Fruit fly (Drosophila melanogaster) whole organism, embryonic: ENCODE measurements around the gene CAH9.

Source experiments
- Bgb ChIP-seq: fragments of 200-800 bp; sonication (Bioruptor generic); IDR thresholded peaks from 2 replicates; pipeline ENCODE4 v1.3.6; 2022; ENCODE audit warnings: missing biosample characterization, missing genetic modification characterization; ENCODE audit not compliant: partially characterized antibody
- CG10147 ChIP-seq: fragments of 200-800 bp; sonication (Bioruptor generic); optimal IDR thresholded peaks from 2 replicates; lab custom pipeline; 2019; ENCODE audit warnings: missing biosample characterization, mild to moderate bottlenecking, missing genetic modification characterization, moderate library complexity
- CG10321 ChIP-seq: fragments of 200-800 bp; sonication (Bioruptor generic); IDR thresholded peaks from 2 replicates; pipeline ENCODE4 v1.3.6; 2022; ENCODE audit warnings: missing biosample characterization, missing genetic modification characterization
- CG12071 ChIP-seq: fragments of 200-800 bp; sonication (Bioruptor generic); optimal IDR thresholded peaks from 3 replicates; lab custom pipeline; 2018; ENCODE audit warnings: missing biosample characterization, mild to moderate bottlenecking, missing genetic modification characterization
- CG1233 ChIP-seq: fragments of 200-800 bp; sonication (Bioruptor generic); optimal IDR thresholded peaks from 4 replicates; lab custom pipeline; 2018; ENCODE audit warnings: missing biosample characterization, mild to moderate bottlenecking, missing genetic modification characterization
- CG12942 ChIP-seq: fragments of 200-800 bp; sonication (Bioruptor generic); optimal IDR thresholded peaks from 3 replicates; lab custom pipeline; 2016; ENCODE audit warnings: missing biosample characterization, missing genetic modification characterization
- CG13296 ChIP-seq: fragments of 200-800 bp; sonication (Bioruptor generic); optimal IDR thresholded peaks from 3 replicates; lab custom pipeline; 2018; ENCODE audit warnings: missing biosample characterization, mild to moderate bottlenecking, missing genetic modification characterization
- CG14667 ChIP-seq: fragments of 200-800 bp; sonication (Bioruptor generic); IDR thresholded peaks from 2 replicates; pipeline ENCODE4 v1.3.6; 2022; ENCODE audit warnings: missing biosample characterization, missing genetic modification characterization
- CG14965 ChIP-seq: fragments of 200-800 bp; sonication (Bioruptor generic); optimal IDR thresholded peaks from 2 replicates; lab custom pipeline; 2016; ENCODE audit warnings: missing biosample characterization, missing genetic modification characterization, borderline replicate concordance
- CG15269 ChIP-seq: fragments of 200-800 bp; sonication (Bioruptor generic); optimal IDR thresholded peaks from 2 replicates; lab custom pipeline; 2018; ENCODE audit warnings: missing biosample characterization, mild to moderate bottlenecking, missing genetic modification characterization, moderate library complexity
- CG1603 ChIP-seq: fragments of 200-800 bp; sonication (Bioruptor generic); optimal IDR thresholded peaks from 2 replicates; lab custom pipeline; 2019; ENCODE audit warnings: missing biosample characterization, mild to moderate bottlenecking, missing genetic modification characterization, moderate library complexity
- CG1647 ChIP-seq: fragments of 200-800 bp; sonication (Bioruptor generic); optimal IDR thresholded peaks from 3 replicates; lab custom pipeline; 2016; ENCODE audit warnings: missing biosample characterization, missing genetic modification characterization
- CG18599 ChIP-seq: fragments of 200-800 bp; sonication (Bioruptor generic); optimal IDR thresholded peaks from 3 replicates; lab custom pipeline; 2017; ENCODE audit warnings: missing biosample characterization, missing genetic modification characterization, mild to moderate bottlenecking, moderate library complexity, missing genetic modification reagents
- CG2129 ChIP-seq: fragments of 200-800 bp; sonication (Bioruptor generic); IDR thresholded peaks from 2 replicates; pipeline ENCODE4 v1.3.6; 2022; ENCODE audit warnings: missing biosample characterization, missing genetic modification characterization; ENCODE audit not compliant: partially characterized antibody
- CG30403 ChIP-seq: fragments of 200-800 bp; sonication (Bioruptor generic); optimal IDR thresholded peaks from 3 replicates; lab custom pipeline; 2016; ENCODE audit warnings: missing biosample characterization, missing genetic modification characterization
- CG32772 ChIP-seq: fragments of 200-800 bp; sonication (Bioruptor generic); IDR thresholded peaks from 2 replicates; pipeline ENCODE4 v1.3.6; 2022; ENCODE audit warnings: missing biosample characterization, missing genetic modification characterization
- CG3847 ChIP-seq: fragments of 200-800 bp; sonication (Bioruptor generic); IDR thresholded peaks from 2 replicates; pipeline ENCODE4 v1.3.6; 2022; ENCODE audit warnings: missing biosample characterization, missing genetic modification characterization
- CG3995 ChIP-seq: fragments of 200-800 bp; sonication (Bioruptor generic); optimal IDR thresholded peaks from 3 replicates; lab custom pipeline; 2016; ENCODE audit warnings: missing biosample characterization, missing genetic modification characterization
- CG42726 ChIP-seq: fragments of 200-800 bp; sonication (Bioruptor generic); IDR thresholded peaks from 2 replicates; pipeline ENCODE4 v1.3.6; 2022; ENCODE audit warnings: missing biosample characterization, missing genetic modification characterization; ENCODE audit not compliant: partially characterized antibody
- CG6765 ChIP-seq: fragments of 200-800 bp; sonication (Bioruptor generic); optimal IDR thresholded peaks from 3 replicates; lab custom pipeline; 2017; ENCODE audit warnings: missing biosample characterization, mild to moderate bottlenecking, missing genetic modification characterization
- CG7556 ChIP-seq: fragments of 200-800 bp; sonication (Bioruptor generic); optimal IDR thresholded peaks from 2 replicates; lab custom pipeline; 2017; ENCODE audit warnings: missing biosample characterization, mild to moderate bottlenecking, missing genetic modification characterization
- CG8290 ChIP-seq, 3 experiments: fragments of 200-800 bp; sonication (Bioruptor generic); optimal IDR thresholded peaks; 2 replicates each; lab custom pipeline; 2016 to 2019; ENCODE audit warnings: missing biosample characterization in 3 of 3, missing genetic modification characterization in 3 of 3, mild to moderate bottlenecking in 2 of 3, moderate library complexity in 1 of 3
- Dad ChIP-seq: fragments of 200-800 bp; sonication (Bioruptor generic); optimal IDR thresholded peaks from 3 replicates; lab custom pipeline; 2016; ENCODE audit warnings: missing biosample characterization, missing genetic modification characterization
- E2f1 ChIP-seq: fragments of 200-800 bp; sonication (Bioruptor generic); IDR thresholded peaks from 2 replicates; pipeline ENCODE4 v1.3.6; 2022; ENCODE audit warnings: missing biosample characterization, missing genetic modification characterization
- HLH3B ChIP-seq: fragments of 200-800 bp; sonication (Bioruptor generic); IDR thresholded peaks from 2 replicates; pipeline ENCODE4 v1.3.6; 2022; ENCODE audit warnings: missing biosample characterization, missing genetic modification characterization
- Hmr ChIP-seq: fragments of 200-800 bp; sonication (Bioruptor generic); optimal IDR thresholded peaks from 3 replicates; lab custom pipeline; 2017; ENCODE audit warnings: mild to moderate bottlenecking, missing biosample characterization, missing genetic modification reagents, missing genetic modification characterization
- Myb ChIP-seq: fragments of 200-800 bp; sonication (Bioruptor generic); optimal IDR thresholded peaks from 2 replicates; lab custom pipeline; 2016; ENCODE audit warnings: missing biosample characterization, missing genetic modification characterization
- NfI ChIP-seq: fragments of 200-800 bp; sonication (Bioruptor generic); optimal IDR thresholded peaks from 3 replicates; lab custom pipeline; 2018; ENCODE audit warnings: missing biosample characterization, mild to moderate bottlenecking, missing genetic modification characterization, moderate library complexity
- Opbp ChIP-seq: fragments of 200-800 bp; sonication (Bioruptor generic); IDR thresholded peaks from 3 replicates; pipeline ENCODE4 v1.3.6; 2022; ENCODE audit warnings: missing biosample characterization, missing genetic modification characterization; ENCODE audit not compliant: partially characterized antibody
- Six4 ChIP-seq: fragments of 200-800 bp; sonication (Bioruptor generic); optimal IDR thresholded peaks from 2 replicates; lab custom pipeline; 2016; ENCODE audit warnings: missing biosample characterization, missing genetic modification characterization
- Spps ChIP-seq: fragments of 200-800 bp; sonication (Bioruptor generic); optimal IDR thresholded peaks from 2 replicates; lab custom pipeline; 2018; ENCODE audit warnings: missing biosample characterization, mild to moderate bottlenecking, missing genetic modification characterization
- Sry-δ ChIP-seq: fragments of 200-800 bp; sonication (Bioruptor generic); optimal IDR thresholded peaks from 2 replicates; lab custom pipeline; 2016; ENCODE audit warnings: missing biosample characterization, missing genetic modification characterization
- ara ChIP-seq: fragments of 200-800 bp; sonication (Bioruptor generic); IDR thresholded peaks from 2 replicates; pipeline ENCODE4 v1.3.6; 2022; ENCODE audit warnings: missing biosample characterization, missing genetic modification characterization
- ato ChIP-seq: fragments of 200-800 bp; sonication (Bioruptor generic); IDR thresholded peaks from 2 replicates; pipeline ENCODE4 v1.3.6; 2022; ENCODE audit warnings: missing biosample characterization, missing genetic modification characterization; ENCODE audit not compliant: partially characterized antibody
- br ChIP-seq: fragments of >200 bp; optimal IDR thresholded peaks from 2 replicates; lab custom pipeline; 2017
- dan ChIP-seq: fragments of 200-800 bp; sonication (Bioruptor generic); IDR thresholded peaks from 2 replicates; pipeline ENCODE4 v1.3.6; 2022; ENCODE audit warnings: missing biosample characterization, missing genetic modification characterization
- danr ChIP-seq: fragments of 200-800 bp; sonication (Bioruptor generic); IDR thresholded peaks from 2 replicates; pipeline ENCODE4 v1.3.6; 2022; ENCODE audit warnings: missing biosample characterization, missing genetic modification characterization
- fd96Cb ChIP-seq: fragments of 200-800 bp; sonication (Bioruptor generic); optimal IDR thresholded peaks from 2 replicates; lab custom pipeline; 2018; ENCODE audit warnings: missing biosample characterization, mild to moderate bottlenecking, missing genetic modification characterization, moderate library complexity
- her ChIP-seq: fragments of 200-800 bp; sonication (Bioruptor generic); optimal IDR thresholded peaks from 2 replicates; lab custom pipeline; 2016; ENCODE audit warnings: missing biosample characterization, missing genetic modification characterization
- insv ChIP-seq, 2 experiments: fragments of 200-800 bp; sonication (Bioruptor generic); optimal IDR thresholded peaks; 3 replicates each; lab custom pipeline; 2016 to 2018; ENCODE audit warnings: missing biosample characterization in 2 of 2, missing genetic modification characterization in 2 of 2
- lmd ChIP-seq: fragments of 200-800 bp; sonication (Bioruptor generic); IDR thresholded peaks from 2 replicates; pipeline ENCODE4 v1.3.6; 2022; ENCODE audit warnings: missing biosample characterization, missing genetic modification characterization
- phol ChIP-seq: fragments of 200-800 bp; sonication (Bioruptor generic); optimal IDR thresholded peaks from 3 replicates; lab custom pipeline; 2018; ENCODE audit warnings: missing biosample characterization, mild to moderate bottlenecking, missing genetic modification characterization, moderate library complexity
- stwl ChIP-seq: fragments of 200-800 bp; sonication (Bioruptor generic); optimal IDR thresholded peaks from 3 replicates; lab custom pipeline; 2018; ENCODE audit warnings: missing biosample characterization, mild to moderate bottlenecking, missing genetic modification characterization, moderate library complexity
- tap ChIP-seq: fragments of 200-800 bp; optimal IDR thresholded peaks from 3 replicates; lab custom pipeline; 2019; ENCODE audit warnings: missing biosample characterization, mild to moderate bottlenecking, missing genetic modification characterization, moderate library complexity
- toy ChIP-seq: fragments of 200-800 bp; sonication (Bioruptor generic); IDR thresholded peaks from 2 replicates; pipeline ENCODE4 v1.3.6; 2022; ENCODE audit warnings: missing biosample characterization, missing genetic modification characterization
- trh ChIP-seq: fragments of 200-800 bp; sonication (Bioruptor generic); optimal IDR thresholded peaks from 2 replicates; lab custom pipeline; 2016; ENCODE audit warnings: missing biosample characterization, missing genetic modification characterization
- tx ChIP-seq: fragments of 200-800 bp; sonication (Bioruptor generic); optimal IDR thresholded peaks from 2 replicates; lab custom pipeline; 2016; ENCODE audit warnings: missing biosample characterization, missing genetic modification characterization
- wdn ChIP-seq: fragments of 200-800 bp; sonication (Bioruptor generic); IDR thresholded peaks from 2 replicates; pipeline ENCODE4 v1.3.6; 2022; ENCODE audit warnings: missing biosample characterization, missing genetic modification characterization

CAH9 gene

DNA sequence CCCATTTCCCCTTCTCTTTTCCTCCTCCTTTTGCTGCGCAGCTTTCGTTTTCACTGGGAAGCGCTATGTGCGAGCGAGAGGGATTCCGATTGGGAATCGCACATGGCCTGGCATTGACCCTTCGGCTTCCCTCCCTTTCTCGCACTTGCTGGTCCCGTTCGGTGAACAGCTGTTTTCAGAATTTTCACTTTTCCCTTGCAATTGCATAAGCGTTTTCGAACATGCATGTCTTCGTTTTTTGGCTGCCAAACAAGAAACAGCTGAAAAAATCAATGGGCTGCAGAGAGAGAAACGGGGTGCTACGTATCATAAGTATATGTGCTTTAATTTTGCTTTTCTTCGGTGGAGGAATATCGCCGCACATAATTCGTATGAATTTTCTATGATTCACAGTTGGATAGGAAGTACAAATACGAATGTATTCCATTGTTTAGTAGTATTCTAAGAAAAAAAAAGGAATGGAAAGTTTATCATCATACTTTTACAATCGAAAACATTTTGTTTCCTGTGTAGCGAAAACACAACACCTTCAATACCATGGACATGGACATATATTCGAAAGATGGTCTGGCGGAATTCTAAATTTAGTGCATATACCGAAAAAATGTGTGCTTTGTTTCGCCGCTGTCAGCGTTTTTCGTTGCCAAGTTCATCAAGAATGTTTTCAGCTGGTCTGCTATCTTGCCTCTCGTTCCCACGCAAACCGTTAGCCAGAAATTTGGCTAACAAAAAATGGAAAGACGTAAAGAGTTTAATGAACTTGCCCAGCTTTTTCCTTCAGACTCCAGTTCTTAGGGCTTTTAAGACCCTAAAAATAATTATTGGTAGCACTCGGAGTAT is 46.4 kb upstream of the CAH9 start (continued):
- TF ChIP-seq ara (GFP tag; lab: Robert Waterston, UW) (no peak), Hmr (GFP tag; lab: Kevin White, UChicago) (peak; percentile 58), danr (GFP tag; lab: Robert Waterston, UW) (0 out of 2 replicates have a peak, but pooled peaks have one; percentile 13), Spps (no peak), fd96Cb (peak; percentile 49), CG1233 (GFP tag; lab: Kevin White, UChicago) (peak; percentile 42), Bgb (GFP tag; lab: Robert Waterston, UW) (no peak), CG10147 (GFP tag; lab: Kevin White, UChicago) (peak; percentile 49), CG30403 (peak; percentile 24), CG18599 (GFP tag; lab: Kevin White, UChicago) (peak; percentile 34), CG14667 (GFP tag; lab: Robert Waterston, UW) (no peak), tx (GFP tag; lab: Kevin White, UChicago) (peak; percentile 15), HLH3B (GFP tag; lab: Robert Waterston, UW) (peak; percentile 42), Opbp (GFP tag; lab: Robert Waterston, UW) (no peak), CG1603 (tag; lab: Kevin White, UChicago) (peak; percentile 40), phol (tag; lab: Kevin White, UChicago) (peak; percentile 58), CG14965 (GFP tag; lab: Kevin White, UChicago) (no peak), CG13296 (peak; percentile 14), CG1647 (GFP tag; lab: Kevin White, UChicago) (no peak), CG7556 (GFP tag; lab: Kevin White, UChicago) (peak; percentile 57), CG32772 (0 out of 2 replicates have a peak, but pooled peaks have one; percentile 31), toy (0 out of 2 replicates have a peak, but pooled peaks have one; percentile 38), NfI (peak; percentile 32), CG2129 (GFP tag; lab: Robert Waterston, UW) (no peak), tap (tag; lab: Kevin White, UChicago) (peak; percentile 20), CG15269 (tag; lab: Kevin White, UChicago) (peak; percentile 65), trh (GFP tag; lab: Kevin White, UChicago) (no peak), insv (GFP tag; optimal IDR thresholded peaks at IDR 0.05; lab: Kevin White, UChicago) (peak in 1 of 2 experiments; percentile 55), CG12942 (peak; percentile 10), br (lab: Kevin White, UChicago) (no peak), CG12071 (GFP tag; lab: Kevin White, UChicago) (peak; percentile 40)

DNA sequence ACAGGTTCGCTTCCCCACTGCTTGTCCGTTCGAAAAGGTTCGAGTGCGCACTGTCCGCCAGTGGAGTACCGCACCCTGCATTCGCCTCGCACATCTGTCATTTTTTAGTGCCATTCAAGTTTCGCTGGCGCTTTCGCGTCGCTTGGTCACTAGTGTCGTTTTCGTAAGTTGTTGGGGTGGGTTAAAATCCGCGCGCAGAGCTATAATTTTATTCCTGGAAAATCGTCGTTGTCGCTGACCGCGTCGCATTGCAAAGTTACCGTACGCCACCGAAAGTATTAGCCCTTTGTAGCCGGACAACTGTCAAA is 45.5 kb upstream of the CAH9 start, which contains the start of gene Men-b:
Gene Men-b (plus strand): TSS at position 147 of the 308 bp plus-strand sequence.
- TF ChIP-seq CG10321: 0 out of 2 replicates have a peak, but pooled peaks have one; percentile 15
- peak; percentile 78 for TF ChIP-seq CG1603 (tag; lab: Kevin White, UChicago)
- TF ChIP-seq Sry-δ: peak; percentile 8
- no peak for TF ChIP-seq lmd
- no peak for TF ChIP-seq CG2129 (GFP tag; lab: Robert Waterston, UW)
- peak; percentile 20 for TF ChIP-seq Myb (GFP tag; lab: Kevin White, UChicago)
- TF ChIP-seq CG3995 (GFP tag; lab: Kevin White, UChicago): peak; percentile 40
- TF ChIP-seq stwl (tag; lab: Kevin White, UChicago): peak; percentile 49
- peak; percentile 12 for TF ChIP-seq her (GFP tag; lab: Kevin White, UChicago)
- TF ChIP-seq Six4 (GFP tag; lab: Kevin White, UChicago): no peak
- TF ChIP-seq CG42726 (GFP tag; lab: Robert Waterston, UW): peak; percentile 67; the same call in 1 of the 2 replicates
- TF ChIP-seq CG8290 (GFP tag; optimal IDR thresholded peaks at IDR 0.05; lab: Kevin White, UChicago): no peak
- peak in 1 of 2 experiments; percentile 83 for TF ChIP-seq CG8290 (tag; optimal IDR thresholded peaks at IDR 0.05; lab: Kevin White, UChicago)
- peak; percentile 17; the same call in 1 of the 2 replicates for TF ChIP-seq E2f1
- TF ChIP-seq CG6765 (GFP tag; lab: Kevin White, UChicago): no peak
- 0 out of 2 replicates have a peak, but pooled peaks have one; percentile 7 for TF ChIP-seq ato (GFP tag; lab: Robert Waterston, UW)
- peak; percentile 20 for TF ChIP-seq Dad (GFP tag; lab: Kevin White, UChicago)
- TF ChIP-seq wdn (GFP tag; lab: Robert Waterston, UW): peak; percentile 21; the same call in 1 of the 2 replicates
- TF ChIP-seq dan (GFP tag; lab: Robert Waterston, UW): no peak
- TF ChIP-seq CG3847 (GFP tag; lab: Robert Waterston, UW): peak; percentile 19; the same call in 1 of the 2 replicates
